Worm (Caenorhabditis elegans): ENCODE measurements around the gene ttr-32.

- TF ChIP-seq unc-86 (tag; optimal IDR thresholded peaks at IDR 0.05): no peak
- TF ChIP-seq K02D7.2 (tag; optimal IDR thresholded peaks at IDR 0.05): no peak
- no peak for TF ChIP-seq ahr-1 (tag; optimal IDR thresholded peaks at IDR 0.05)
- TF ChIP-seq ceh-30 (tag; optimal IDR thresholded peaks at IDR 0.05): no peak
- TF ChIP-seq dve-1 (tag; optimal IDR thresholded peaks at IDR 0.05): no peak
Observed at ce11 chrIII:7544211-7544610, 22.0 kb upstream of the ttr-32 start.

Data from whole organism, late embryonic.